Worm (Caenorhabditis elegans) whole organism, early embryonic: ENCODE data around the gene T26G10.5.

Experiments used
- ceh-36 ChIP-seq: sonication (generic microtip); optimal IDR thresholded peaks from 2 replicates; lab custom pipeline; 2016; ENCODE audit warnings: missing genetic modification characterization, inconsistent platforms, missing compliant biosample characterization
- hnd-1 ChIP-seq: sonication (generic microtip); optimal IDR thresholded peaks from 2 replicates; lab custom pipeline; 2016; ENCODE audit warnings: missing genetic modification characterization, missing compliant biosample characterization

DNA sequence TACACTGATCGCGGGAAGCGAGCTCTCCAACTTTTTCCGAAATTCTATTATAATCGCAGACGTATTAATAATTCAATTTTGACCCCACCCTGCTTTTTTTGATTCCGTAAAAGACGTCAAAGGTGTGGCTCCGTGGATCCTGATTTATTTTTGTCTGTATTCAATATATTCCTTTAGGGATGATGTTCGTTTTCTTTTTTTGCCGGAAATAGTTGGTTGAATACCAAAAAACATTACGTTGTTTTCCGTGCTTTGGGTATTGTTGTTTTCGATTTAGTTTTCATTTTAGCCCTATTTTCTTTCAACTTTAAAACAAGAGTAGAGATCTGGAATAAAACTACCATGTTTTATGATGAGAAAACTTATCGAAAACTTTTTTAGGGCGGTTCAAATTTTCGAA, 49.5 kb downstream of the T26G10.5 start:
- TF ChIP-seq ceh-36 (tag; lab: Kevin White, UChicago) (no peak), hnd-1 (no peak)
